Worm (Caenorhabditis elegans): ENCODE measurements around the gene H08M01.1.

- no peak for TF ChIP-seq pqm-1 (tag; optimal IDR thresholded peaks at IDR 0.05)
- TF ChIP-seq ceh-18 (tag; optimal IDR thresholded peaks at IDR 0.05) = peak; percentile 51
- no peak for TF ChIP-seq unc-55 (GFP tag; optimal IDR thresholded peaks at IDR 0.05)
- no peak for TF ChIP-seq F13H6.1 (tag; optimal IDR thresholded peaks at IDR 0.05)
- no peak for TF ChIP-seq elt-2 (tag; optimal IDR thresholded peaks at IDR 0.05)
- no peak for TF ChIP-seq hlh-30 (tag; optimal IDR thresholded peaks at IDR 0.05; ENCODE audit: insufficient read depth)
- no peak for TF ChIP-seq nhr-11 (tag; optimal IDR thresholded peaks at IDR 0.05)
- TF ChIP-seq ama-1 (optimal IDR thresholded peaks at IDR 0.05) = no peak
- TF ChIP-seq hlh-6 (tag; optimal IDR thresholded peaks at IDR 0.05) = no peak
These were observed 41.5 kb upstream of the H08M01.1 start for ce11 chrIV:13877707-13878106.

Data from whole organism, late embryonic.